Worm (Caenorhabditis elegans) whole organism, L2 larva: Measurements from ENCODE around the gene srb-16.

Experiments
- F13H6.1 ChIP-seq: sonication (generic microtip); optimal IDR thresholded peaks from 2 replicates; lab custom pipeline; 2016; ENCODE audit warnings: missing genetic modification characterization, missing compliant biosample characterization
- ceh-82 ChIP-seq: fragments of 150-350 bp; optimal IDR thresholded peaks from 2 replicates; lab custom pipeline; 2014; ENCODE audit warnings: missing biosample characterization, missing genetic modification characterization
- elt-1 ChIP-seq: fragments of 150-350 bp; optimal IDR thresholded peaks from 2 replicates; lab custom pipeline; 2014; ENCODE audit warnings: missing biosample characterization, missing genetic modification characterization
- lsy-2 ChIP-seq, 2 experiments: fragments of 150-350 bp in 1 of 2; sonication (generic microtip) in 1 of 2; optimal IDR thresholded peaks; 2 replicates each; lab custom pipeline; 2014 to 2017; ENCODE audit warnings: missing biosample characterization in 2 of 2, missing genetic modification characterization in 2 of 2
- mdl-1 ChIP-seq, 2 experiments: fragments of 150-350 bp in 1 of 2; sonication (generic microtip) in 1 of 2; optimal IDR thresholded peaks; 2 replicates each; lab custom pipeline; 2017; ENCODE audit warnings: missing biosample characterization in 2 of 2, missing genetic modification characterization in 2 of 2
- nhr-10 ChIP-seq: sonication (generic microtip); optimal IDR thresholded peaks from 2 replicates; lab custom pipeline; 2017; ENCODE audit warnings: missing biosample characterization, missing genetic modification characterization
- unc-39 ChIP-seq: fragments of 150-350 bp; optimal IDR thresholded peaks from 2 replicates; lab custom pipeline; 2014; ENCODE audit warnings: missing biosample characterization, missing genetic modification characterization
- zag-1 ChIP-seq: fragments of 150-350 bp; optimal IDR thresholded peaks from 2 replicates; lab custom pipeline; 2014; ENCODE audit warnings: missing biosample characterization, missing genetic modification characterization
- ztf-11 ChIP-seq: sonication (generic microtip); optimal IDR thresholded peaks from 2 replicates; lab custom pipeline; 2017; ENCODE audit warnings: missing biosample characterization, missing genetic modification characterization
- ztf-4 ChIP-seq: fragments of 150-350 bp; optimal IDR thresholded peaks from 2 replicates; lab custom pipeline; 2014; ENCODE audit warnings: missing biosample characterization, missing genetic modification characterization

- no peak for TF ChIP-seq ceh-82
- TF ChIP-seq lsy-2 (tag; optimal IDR thresholded peaks at IDR 0.05; lab: Kevin White, UChicago) = no peak
- no peak for TF ChIP-seq nhr-10 (tag; lab: Kevin White, UChicago)
- TF ChIP-seq ztf-11 (tag; lab: Kevin White, UChicago) = no peak
- TF ChIP-seq mdl-1 (tag; optimal IDR thresholded peaks at IDR 0.05; lab: Kevin White, UChicago) = no peak
- no peak for TF ChIP-seq ztf-4 (tag; lab: Kevin White, UChicago)
- no peak for TF ChIP-seq unc-39
- no peak for TF ChIP-seq F13H6.1 (tag; lab: Kevin White, UChicago)
- TF ChIP-seq elt-1 (tag; lab: Kevin White, UChicago) = no peak
- no peak for TF ChIP-seq zag-1
These were observed 38.6 kb downstream of the srb-16 start, which contains the start of gene F09C12.8 for ce11 chrII:5112082-5112481.
